Fruit fly (Drosophila melanogaster) whole organism, adult: Measurements from ENCODE around the gene CG18585.

ENCODE experiments used
- CG11617 ChIP-seq: fragments of 200-800 bp; sonication (Bioruptor generic); optimal IDR thresholded peaks from 2 replicates; lab custom pipeline; 2017; ENCODE audit warnings: mild to moderate bottlenecking, missing biosample characterization, missing genetic modification reagents, missing genetic modification characterization
- CG33017 ChIP-seq: fragments of 200-800 bp; sonication (Bioruptor generic); optimal IDR thresholded peaks from 2 replicates; lab custom pipeline; 2018; ENCODE audit warnings: missing biosample characterization, mild to moderate bottlenecking, missing genetic modification characterization, moderate library complexity
- CG5204 ChIP-seq: fragments of 200-800 bp; sonication (Bioruptor generic); optimal IDR thresholded peaks from 2 replicates; lab custom pipeline; 2016; ENCODE audit warnings: missing biosample characterization, missing genetic modification characterization
- CG7045 ChIP-seq: fragments of 200-800 bp; sonication (Bioruptor generic); optimal IDR thresholded peaks from 2 replicates; lab custom pipeline; 2017; ENCODE audit warnings: missing biosample characterization, mild to moderate bottlenecking, missing genetic modification characterization
- CG7101 ChIP-seq: fragments of 200-800 bp; sonication (Bioruptor generic); optimal IDR thresholded peaks from 2 replicates; lab custom pipeline; 2018; ENCODE audit warnings: missing biosample characterization, mild to moderate bottlenecking, missing genetic modification characterization, moderate library complexity
- Clk ChIP-seq: fragments of 200-800 bp; sonication (Bioruptor generic); optimal IDR thresholded peaks from 2 replicates; lab custom pipeline; 2017; ENCODE audit warnings: missing biosample characterization, missing genetic modification characterization
- Hr96 ChIP-seq: fragments of 200-800 bp; sonication (Bioruptor generic); optimal IDR thresholded peaks from 2 replicates; lab custom pipeline; 2016; ENCODE audit warnings: missing biosample characterization, missing genetic modification characterization
- Mnt ChIP-seq: fragments of 200-800 bp; sonication (Bioruptor generic); optimal IDR thresholded peaks from 2 replicates; lab custom pipeline; 2016; ENCODE audit warnings: missing biosample characterization, mild to moderate bottlenecking, missing genetic modification characterization
- bab1 ChIP-seq: fragments of 200-800 bp; sonication (Bioruptor generic); optimal IDR thresholded peaks from 3 replicates; lab custom pipeline; 2019; ENCODE audit warnings: missing biosample characterization, mild to moderate bottlenecking, missing genetic modification characterization, moderate library complexity
- cnc ChIP-seq, 2 experiments: fragments of >200 bp; optimal IDR thresholded peaks; 2 replicates each; lab custom pipeline; 2017
- kay ChIP-seq: fragments of 200-800 bp; sonication (Bioruptor generic); peaks from one replicate; lab custom pipeline; 2016; ENCODE audit warnings: missing biosample characterization, missing genetic modification characterization, borderline replicate concordance
- ovo ChIP-seq: fragments of 200-800 bp; sonication (Bioruptor generic); optimal IDR thresholded peaks from 2 replicates; lab custom pipeline; 2016; ENCODE audit warnings: missing biosample characterization, missing genetic modification characterization
- toe ChIP-seq: fragments of 200-800 bp; sonication (Bioruptor generic); optimal IDR thresholded peaks from 2 replicates; lab custom pipeline; 2016; ENCODE audit warnings: missing biosample characterization, missing genetic modification characterization

dm6 chr2L:7710580-7710979 is 19.7 kb upstream of the CG18585 start, which contains the start of gene Ntl:
- TF ChIP-seq CG33017 (tag; lab: Kevin White, UChicago) (no peak), CG7101 (tag; lab: Kevin White, UChicago) (no peak), Clk (GFP tag; lab: Kevin White, UChicago) (no peak), Hr96 (GFP tag; lab: Kevin White, UChicago) (no peak), Mnt (GFP tag; lab: Kevin White, UChicago) (no peak), bab1 (no peak), cnc (optimal IDR thresholded peaks at IDR 0.05; lab: Kevin White, UChicago) (no peak), ovo (GFP tag; lab: Kevin White, UChicago) (no peak), CG7045 (GFP tag; lab: Kevin White, UChicago) (no peak), toe (GFP tag; lab: Kevin White, UChicago) (no peak), kay (no peak), CG11617 (GFP tag; lab: Kevin White, UChicago) (no peak), CG5204 (GFP tag; lab: Kevin White, UChicago) (no peak)
